Fruit fly (Drosophila melanogaster): ENCODE data around the gene Tap42.
A peak's percentile ranks its signal among the peaks of the same experiment; 100 is the strongest.

Gene Tap42

dm6 chr2L:13414525-13415481 is 47.4 kb downstream of the Tap42 start, which contains the start of the genes CG16956, CG42784 and CG43850 (continued):
- TF ChIP-seq bcd (GFP tag; optimal IDR thresholded peaks at IDR 0.05) = peak; percentile 46
- no peak for TF ChIP-seq Sry-β (GFP tag; optimal IDR thresholded peaks at IDR 0.05)
- no peak for TF ChIP-seq slp2 (GFP tag; optimal IDR thresholded peaks at IDR 0.05)
- TF ChIP-seq CG8765 (GFP tag; IDR thresholded peaks at IDR 0.05) = no peak
- TF ChIP-seq CG10147 (GFP tag; optimal IDR thresholded peaks at IDR 0.05) = peak; percentile 56
- TF ChIP-seq D19B (GFP tag; optimal IDR thresholded peaks at IDR 0.05) = peak; percentile 32
- peak; percentile 78 for TF ChIP-seq CG17385 (GFP tag; optimal IDR thresholded peaks at IDR 0.05)
- TF ChIP-seq CG9876 (GFP tag; optimal IDR thresholded peaks at IDR 0.05) = no peak
- TF ChIP-seq Nf-YC (tag; optimal IDR thresholded peaks at IDR 0.05) = peak; percentile 49
- TF ChIP-seq Dek (tag; optimal IDR thresholded peaks at IDR 0.05) = peak; percentile 42
- peak; percentile 74 for TF ChIP-seq CG13894 (tag; optimal IDR thresholded peaks at IDR 0.05)
- TF ChIP-seq CG1603 (tag; optimal IDR thresholded peaks at IDR 0.05) = peak; percentile 50
- TF ChIP-seq Hsf (GFP tag; optimal IDR thresholded peaks at IDR 0.05) = peak; percentile 17
- TF ChIP-seq HHEX (GFP tag; optimal IDR thresholded peaks at IDR 0.05) = peak; percentile 78
- peak; percentile 5 for TF ChIP-seq disco-r (GFP tag; optimal IDR thresholded peaks at IDR 0.05)
- TF ChIP-seq B-H2 (GFP tag; optimal IDR thresholded peaks at IDR 0.05) = peak; percentile 85
- peak; percentile 11 for TF ChIP-seq CG8281 (tag; optimal IDR thresholded peaks at IDR 0.05)
- TF ChIP-seq CG12299 (tag; optimal IDR thresholded peaks at IDR 0.05) = peak; percentile 82
- peak; percentile 47; the same call in 1 of the 2 replicates for TF ChIP-seq CG32532 (GFP tag; IDR thresholded peaks at IDR 0.05)
- TF ChIP-seq Nf-YA (GFP tag; IDR thresholded peaks at IDR 0.05) = 0 out of 2 replicates have a peak, but pooled peaks have one; percentile 10
- TF ChIP-seq Fer1 (GFP tag; optimal IDR thresholded peaks at IDR 0.05) = peak; percentile 92
- TF ChIP-seq TFAM (GFP tag; optimal IDR thresholded peaks at IDR 0.05) = no peak
- 0 out of 3 replicates have a peak, but pooled peaks have one; percentile 29 for TF ChIP-seq CG34224 (GFP tag; IDR thresholded peaks at IDR 0.05; ENCODE audit: partially characterized antibody)
- TF ChIP-seq CG10543 (GFP tag; optimal IDR thresholded peaks at IDR 0.05) = peak; percentile 83
- peak; percentile 55 for TF ChIP-seq YL-1 (GFP tag; optimal IDR thresholded peaks at IDR 0.05)
- TF ChIP-seq repo (GFP tag; optimal IDR thresholded peaks at IDR 0.05) = no peak
- peak; percentile 2 for TF ChIP-seq CG7271 (tag; optimal IDR thresholded peaks at IDR 0.05)
- TF ChIP-seq PHDP (tag; optimal IDR thresholded peaks at IDR 0.05) = peak; percentile 66
- peak; percentile 84 for TF ChIP-seq CG6854 (GFP tag; optimal IDR thresholded peaks at IDR 0.05)
- peak; percentile 84 for TF ChIP-seq MTF-1 (GFP tag; optimal IDR thresholded peaks at IDR 0.05; ENCODE audit: borderline replicate concordance)
- peak; percentile 89 for TF ChIP-seq CG3281 (GFP tag; optimal IDR thresholded peaks at IDR 0.05)
- TF ChIP-seq CG13296 (GFP tag; optimal IDR thresholded peaks at IDR 0.05) = peak; percentile 90
- TF ChIP-seq NC2β (GFP tag; optimal IDR thresholded peaks at IDR 0.05) = no peak
- peak; percentile 42 for TF ChIP-seq CG11723 (GFP tag; optimal IDR thresholded peaks at IDR 0.05)
- peak; percentile 85 for TF ChIP-seq mirr (GFP tag; optimal IDR thresholded peaks at IDR 0.05)
- peak; percentile 66 for TF ChIP-seq CG15269 (tag; optimal IDR thresholded peaks at IDR 0.05)
- TF ChIP-seq caup (GFP tag; optimal IDR thresholded peaks at IDR 0.05; ENCODE audit: severe bottlenecking) = peak; percentile 89
- no peak for TF ChIP-seq CG15696 (tag; optimal IDR thresholded peaks at IDR 0.05)
- 0 out of 2 replicates have a peak, but pooled peaks have one; percentile 45 for TF ChIP-seq sob (GFP tag; IDR thresholded peaks at IDR 0.05)
- peak; percentile 48 for TF ChIP-seq Deaf1 (tag; optimal IDR thresholded peaks at IDR 0.05)
- no peak for TF ChIP-seq emc (GFP tag; optimal IDR thresholded peaks at IDR 0.05)
- no peak for TF ChIP-seq fd102C (GFP tag; optimal IDR thresholded peaks at IDR 0.05)
- TF ChIP-seq CG31365 (tag; optimal IDR thresholded peaks at IDR 0.05) = peak; percentile 78
- peak; percentile 46 for TF ChIP-seq Fer2 (tag; optimal IDR thresholded peaks at IDR 0.05)
- TF ChIP-seq ash1 (GFP tag; optimal IDR thresholded peaks at IDR 0.05) = peak; percentile 24
- TF ChIP-seq CTCF (GFP tag; optimal IDR thresholded peaks at IDR 0.05) = peak; percentile 7
- TF ChIP-seq dysf (GFP tag; IDR thresholded peaks at IDR 0.05) = peak; percentile 37; the same call in 2 of the 3 replicates
